Worm (Caenorhabditis elegans): ENCODE results near the gene coh-4.

ce11 chrV:4185885-4186284 is 10.4 kb upstream of the coh-4 start:
- TF ChIP-seq dao-5 (tag; optimal IDR thresholded peaks at IDR 0.05): no peak
- no peak for TF ChIP-seq him-1 (tag; optimal IDR thresholded peaks at IDR 0.05)
